Worm (Caenorhabditis elegans) whole organism, midembryonic: ENCODE results near the gene sdz-1.

Experiments
- T22C8.4 ChIP-seq: fragments of 200-800 bp; sonication (Bioruptor generic); IDR thresholded peaks from 2 replicates; pipeline ENCODE4 v1.3.6; 2022; ENCODE audit warnings: missing genetic modification characterization, missing compliant biosample characterization
- med-1 ChIP-seq: sonication (generic microtip); optimal IDR thresholded peaks from 2 replicates; lab custom pipeline; 2017; ENCODE audit warnings: missing genetic modification characterization, mild to moderate bottlenecking, missing compliant biosample characterization, antibody characterized with exemption, missing genetic modification reagents; ENCODE audit not compliant: insufficient read depth
- tab-1 ChIP-seq: fragments of 200-800 bp; sonication (Bioruptor generic); IDR thresholded peaks from 2 replicates; pipeline ENCODE4 v1.3.6; 2022; ENCODE audit warnings: missing genetic modification characterization, missing compliant biosample characterization
- ztf-23 ChIP-seq: fragments of 200-800 bp; sonication (Bioruptor generic); IDR thresholded peaks from 2 replicates; pipeline ENCODE4 v1.3.6; 2022; ENCODE audit warnings: missing genetic modification reagents, missing genetic modification characterization, missing compliant biosample characterization

DNA sequence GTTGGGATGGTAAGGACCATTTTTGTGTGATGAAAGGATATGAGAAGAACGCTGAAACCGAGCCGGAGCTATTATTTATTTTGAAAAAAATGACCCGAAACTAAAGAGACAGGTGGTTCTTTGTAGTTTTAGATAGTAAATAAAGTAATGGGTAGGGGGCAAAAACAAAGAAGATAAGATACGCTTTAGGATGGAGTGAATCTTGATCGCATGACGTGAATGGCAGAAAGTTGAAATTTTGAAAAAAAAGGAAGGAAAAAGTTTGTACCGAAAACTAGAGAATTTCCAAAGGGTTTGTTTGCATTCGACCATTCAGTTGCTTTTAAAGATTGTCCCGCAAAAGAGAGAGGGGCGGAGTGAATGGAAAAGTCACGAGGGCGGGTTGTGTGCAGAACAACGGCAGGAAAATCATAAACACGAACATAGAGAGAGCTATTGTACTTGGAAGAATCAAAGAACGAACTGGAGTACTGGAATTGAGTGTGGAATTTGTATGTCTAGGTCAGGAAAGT lies 46.2 kb downstream of the sdz-1 start, which contains the start of gene F22B7.9:
- no peak for TF ChIP-seq ztf-23 (GFP tag; lab: Robert Waterston, UW)
- TF ChIP-seq med-1 (GFP tag; lab: Kevin White, UChicago): no peak
- no peak for TF ChIP-seq T22C8.4 (GFP tag; lab: Robert Waterston, UW)
- no peak for TF ChIP-seq tab-1 (GFP tag; lab: Robert Waterston, UW)
